Fruit fly (Drosophila melanogaster): ENCODE data around the gene cdm.

Gene cdm

DNA sequence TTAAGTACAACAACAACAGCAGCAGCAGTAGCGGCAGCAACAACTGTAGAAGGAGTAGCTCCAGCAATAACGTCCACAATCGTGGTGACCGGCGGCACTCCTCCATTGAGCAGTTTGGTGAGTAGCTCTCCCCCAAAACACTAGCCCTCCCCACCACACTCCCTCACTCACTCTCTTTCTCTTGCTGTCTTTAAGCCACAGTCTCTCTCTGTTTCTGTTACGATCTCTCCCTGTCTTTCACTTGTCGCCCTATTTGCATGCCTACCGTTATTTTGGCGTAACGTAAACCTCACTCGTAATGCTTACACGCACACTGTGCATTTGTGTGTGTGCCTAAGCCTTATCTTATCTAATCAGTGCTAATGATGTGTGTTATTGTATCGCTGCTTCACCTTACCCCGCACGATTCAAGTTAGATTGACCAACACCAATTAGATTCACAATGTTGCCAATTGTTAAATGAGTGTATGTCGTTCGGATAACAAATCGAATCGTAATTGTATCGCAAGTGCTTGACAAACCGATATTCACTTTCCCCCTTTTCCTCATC is 13.2 kb downstream of the cdm start:
- TF ChIP-seq dl (GFP tag; optimal IDR thresholded peaks at IDR 0.05; ENCODE audit: insufficient read depth in 1 of 2, partially characterized antibody in 2 of 2) (peak in 1 of 2 experiments; percentile 35), Dif (GFP tag; optimal IDR thresholded peaks at IDR 0.05; ENCODE audit: partially characterized antibody) (peak; percentile 63), Mio (GFP tag; optimal IDR thresholded peaks at IDR 0.05) (no peak)

dm6 chr3R:18168929-18169350 is 14.3 kb downstream of the cdm start:
- TF ChIP-seq ey (GFP tag; optimal IDR thresholded peaks at IDR 0.05) (peak; percentile 33), foxo (GFP tag; optimal IDR thresholded peaks at IDR 0.05) (peak in 1 of 2 experiments; percentile 50), Myc (optimal IDR thresholded peaks at IDR 0.05) (no peak), rgr (GFP tag; optimal IDR thresholded peaks at IDR 0.05) (peak; percentile 29), Hr78 (GFP tag; optimal IDR thresholded peaks at IDR 0.05) (no peak), sv (GFP tag; optimal IDR thresholded peaks at IDR 0.05) (no peak), dmrt93B (GFP tag; optimal IDR thresholded peaks at IDR 0.05) (no peak), dsf (GFP tag; optimal IDR thresholded peaks at IDR 0.05; ENCODE audit: borderline replicate concordance) (no peak), pan (optimal IDR thresholded peaks at IDR 0.05) (no peak), Dif (GFP tag; optimal IDR thresholded peaks at IDR 0.05; ENCODE audit: partially characterized antibody) (no peak), CG32264 (GFP tag; optimal IDR thresholded peaks at IDR 0.05) (no peak), jim (GFP tag; optimal IDR thresholded peaks at IDR 0.05) (no peak), fru (GFP tag; optimal IDR thresholded peaks at IDR 0.05) (peak; percentile 25), CrebA (GFP tag; optimal IDR thresholded peaks at IDR 0.05; ENCODE audit: borderline replicate concordance) (no peak), lola (GFP tag; optimal IDR thresholded peaks at IDR 0.05) (no peak), HLH106 (tag; optimal IDR thresholded peaks at IDR 0.05) (peak; percentile 25), h (GFP tag; optimal IDR thresholded peaks at IDR 0.05) (peak; percentile 19), CG9705 (GFP tag; optimal IDR thresholded peaks at IDR 0.05) (no peak), Abd-B (GFP tag; optimal IDR thresholded peaks at IDR 0.05) (no peak), Vsx2 (GFP tag; optimal IDR thresholded peaks at IDR 0.05; ENCODE audit: partially characterized antibody) (no peak), woc (GFP tag; optimal IDR thresholded peaks at IDR 0.05) (no peak), N (GFP tag; optimal IDR thresholded peaks at IDR 0.05) (no peak), Hnf4 (GFP tag; optimal IDR thresholded peaks at IDR 0.05) (peak; percentile 44)

dm6 chr3R:18168398-18168797 is 14.9 kb downstream of the cdm start:
- TF ChIP-seq rgr (GFP tag; optimal IDR thresholded peaks at IDR 0.05) (peak; percentile 58), dl (GFP tag; optimal IDR thresholded peaks at IDR 0.05; ENCODE audit: insufficient read depth in 1 of 2, partially characterized antibody in 2 of 2) (peak; percentile 97), Hr83 (GFP tag; optimal IDR thresholded peaks at IDR 0.05; ENCODE audit: poor library complexity, severe bottlenecking) (peak; percentile 70), dmrt93B (GFP tag; optimal IDR thresholded peaks at IDR 0.05) (no peak), Vsx2 (GFP tag; optimal IDR thresholded peaks at IDR 0.05; ENCODE audit: partially characterized antibody) (peak; percentile 86), fru (GFP tag; optimal IDR thresholded peaks at IDR 0.05) (peak; percentile 31), CG9705 (GFP tag; optimal IDR thresholded peaks at IDR 0.05) (no peak), Hnf4 (GFP tag; optimal IDR thresholded peaks at IDR 0.05) (peak; percentile 6), CrebA (GFP tag; optimal IDR thresholded peaks at IDR 0.05; ENCODE audit: borderline replicate concordance) (no peak), HLH106 (tag; optimal IDR thresholded peaks at IDR 0.05) (peak; percentile 34), Rel (GFP tag; optimal IDR thresholded peaks at IDR 0.05) (no peak), Rel (tag; optimal IDR thresholded peaks at IDR 0.05) (peak; percentile 8), Sp1 (GFP tag; optimal IDR thresholded peaks at IDR 0.05) (peak; percentile 41), Dif (GFP tag; optimal IDR thresholded peaks at IDR 0.05; ENCODE audit: partially characterized antibody) (peak; percentile 98), Jra (GFP tag; optimal IDR thresholded peaks at IDR 0.05) (peak; percentile 10), h (GFP tag; optimal IDR thresholded peaks at IDR 0.05) (peak; percentile 29), jim (GFP tag; optimal IDR thresholded peaks at IDR 0.05) (peak; percentile 1), foxo (GFP tag; optimal IDR thresholded peaks at IDR 0.05) (peak in 1 of 2 experiments; percentile 17), OdsH (GFP tag; optimal IDR thresholded peaks at IDR 0.05) (peak; percentile 36), Abd-B (GFP tag; optimal IDR thresholded peaks at IDR 0.05) (no peak), CG32264 (GFP tag; optimal IDR thresholded peaks at IDR 0.05) (no peak), psq (GFP tag; optimal IDR thresholded peaks at IDR 0.05) (peak; percentile 40), Hr78 (GFP tag; optimal IDR thresholded peaks at IDR 0.05) (no peak), brk (GFP tag; optimal IDR thresholded peaks at IDR 0.05) (no peak)
